Worm (Caenorhabditis elegans) whole organism, L2 larva: ENCODE data around the gene his-74.

Experiments used
- C34F6.9 ChIP-seq: fragments of 150-350 bp; optimal IDR thresholded peaks from 2 replicates; lab custom pipeline; 2014; ENCODE audit warnings: missing biosample characterization, missing genetic modification characterization
- F13H6.1 ChIP-seq: sonication (generic microtip); optimal IDR thresholded peaks from 2 replicates; lab custom pipeline; 2016; ENCODE audit warnings: missing genetic modification characterization, missing compliant biosample characterization
- R02D3.7 ChIP-seq: fragments of 150-350 bp; optimal IDR thresholded peaks from 2 replicates; lab custom pipeline; 2014; ENCODE audit warnings: missing biosample characterization, missing genetic modification characterization
- Y55F3AM.14 ChIP-seq: fragments of 200-800 bp; sonication (Bioruptor generic); optimal IDR thresholded peaks from 2 replicates; lab custom pipeline; 2018; ENCODE audit warnings: mild to moderate bottlenecking, missing genetic modification characterization, missing compliant biosample characterization
- ZK546.5 ChIP-seq: sonication (generic microtip); optimal IDR thresholded peaks from 2 replicates; lab custom pipeline; 2017; ENCODE audit warnings: missing biosample characterization, missing genetic modification characterization
- alr-1 ChIP-seq: fragments of 150-350 bp; optimal IDR thresholded peaks from 2 replicates; lab custom pipeline; 2014; ENCODE audit warnings: missing biosample characterization, missing genetic modification characterization
- aly-2 ChIP-seq: fragments of 150-350 bp; optimal IDR thresholded peaks from 2 replicates; lab custom pipeline; 2014; ENCODE audit warnings: missing biosample characterization, missing genetic modification characterization
- ama-1 ChIP-seq: fragments of 150-350 bp; optimal IDR thresholded peaks from 2 replicates; lab custom pipeline; 2018; ENCODE audit warnings: inconsistent platforms
- blmp-1 ChIP-seq: sonication (generic microtip); optimal IDR thresholded peaks from 2 replicates; lab custom pipeline; 2017; ENCODE audit warnings: missing genetic modification characterization, mild to moderate bottlenecking, missing compliant biosample characterization, antibody characterized with exemption, moderate library complexity; ENCODE audit not compliant: insufficient read depth
- ceh-16 ChIP-seq: fragments of 150-350 bp; optimal IDR thresholded peaks from 2 replicates; lab custom pipeline; 2014; ENCODE audit warnings: missing biosample characterization, missing genetic modification characterization
- ceh-82 ChIP-seq: fragments of 150-350 bp; optimal IDR thresholded peaks from 2 replicates; lab custom pipeline; 2014; ENCODE audit warnings: missing biosample characterization, missing genetic modification characterization
- crh-2 ChIP-seq: sonication (generic microtip); optimal IDR thresholded peaks from 2 replicates; lab custom pipeline; 2017; ENCODE audit warnings: missing biosample characterization, missing genetic modification characterization
- egl-27 ChIP-seq: sonication (generic microtip); optimal IDR thresholded peaks from 3 replicates; lab custom pipeline; 2017; ENCODE audit warnings: missing biosample characterization, missing genetic modification reagents, missing genetic modification characterization
- elt-1 ChIP-seq: fragments of 150-350 bp; optimal IDR thresholded peaks from 2 replicates; lab custom pipeline; 2014; ENCODE audit warnings: missing biosample characterization, missing genetic modification characterization
- elt-3 ChIP-seq: sonication (generic microtip); optimal IDR thresholded peaks from 2 replicates; lab custom pipeline; 2017; ENCODE audit warnings: missing biosample characterization, missing genetic modification characterization
- fos-1 ChIP-seq: fragments of 150-350 bp; optimal IDR thresholded peaks from 2 replicates; lab custom pipeline; 2014; ENCODE audit warnings: missing biosample characterization, missing genetic modification characterization
- gmeb-1 ChIP-seq: fragments of 150-350 bp; optimal IDR thresholded peaks from 2 replicates; lab custom pipeline; 2014; ENCODE audit warnings: missing biosample characterization, missing genetic modification characterization
- lin-11 ChIP-seq: fragments of 150-350 bp; sonication (generic microtip); optimal IDR thresholded peaks from 2 replicates; lab custom pipeline; 2014; ENCODE audit warnings: missing biosample characterization, missing genetic modification characterization, inconsistent platforms, mixed read lengths
- lin-39 ChIP-seq: fragments of 150-350 bp; optimal IDR thresholded peaks from 2 replicates; lab custom pipeline; 2014; ENCODE audit warnings: missing biosample characterization, missing genetic modification reagents, missing genetic modification characterization
- lsy-2 ChIP-seq, 2 experiments: fragments of 150-350 bp in 1 of 2; sonication (generic microtip) in 1 of 2; optimal IDR thresholded peaks; 2 replicates each; lab custom pipeline; 2014 to 2017; ENCODE audit warnings: missing biosample characterization in 2 of 2, missing genetic modification characterization in 2 of 2
- mab-5 ChIP-seq: fragments of 150-350 bp; optimal IDR thresholded peaks from 2 replicates; lab custom pipeline; 2014; ENCODE audit warnings: missing biosample characterization, missing genetic modification characterization
- mbf-1 ChIP-seq: sonication (generic microtip); optimal IDR thresholded peaks from 2 replicates; lab custom pipeline; 2017; ENCODE audit warnings: missing biosample characterization, missing genetic modification characterization
- mdl-1 ChIP-seq, 2 experiments: fragments of 150-350 bp in 1 of 2; sonication (generic microtip) in 1 of 2; optimal IDR thresholded peaks; 2 replicates each; lab custom pipeline; 2017; ENCODE audit warnings: missing biosample characterization in 2 of 2, missing genetic modification characterization in 2 of 2
- nhr-10 ChIP-seq: sonication (generic microtip); optimal IDR thresholded peaks from 2 replicates; lab custom pipeline; 2017; ENCODE audit warnings: missing biosample characterization, missing genetic modification characterization
- nhr-11 ChIP-seq: fragments of 150-350 bp; optimal IDR thresholded peaks from 2 replicates; lab custom pipeline; 2014; ENCODE audit warnings: missing biosample characterization, missing genetic modification characterization
- nhr-12 ChIP-seq: fragments of 150-350 bp; optimal IDR thresholded peaks from 2 replicates; lab custom pipeline; 2014; ENCODE audit warnings: missing biosample characterization, missing genetic modification characterization
- nhr-129 ChIP-seq: fragments of 150-350 bp; optimal IDR thresholded peaks from 2 replicates; lab custom pipeline; 2014; ENCODE audit warnings: missing biosample characterization, missing genetic modification characterization
- nhr-21 ChIP-seq: fragments of 150-350 bp; optimal IDR thresholded peaks from 2 replicates; lab custom pipeline; 2014; ENCODE audit warnings: missing biosample characterization, missing genetic modification characterization
- nhr-23 ChIP-seq: fragments of 150-350 bp; optimal IDR thresholded peaks from 2 replicates; lab custom pipeline; 2014; ENCODE audit warnings: missing biosample characterization, missing genetic modification reagents, missing genetic modification characterization
- nhr-237 ChIP-seq: fragments of 150-350 bp; optimal IDR thresholded peaks from 2 replicates; lab custom pipeline; 2014; ENCODE audit warnings: missing biosample characterization, missing genetic modification characterization
- nhr-25 ChIP-seq: fragments of 150-350 bp; sonication (generic microtip); optimal IDR thresholded peaks from 3 replicates; lab custom pipeline; 2014; ENCODE audit warnings: missing biosample characterization, missing genetic modification characterization
- nhr-6 ChIP-seq: fragments of 150-350 bp; optimal IDR thresholded peaks from 2 replicates; lab custom pipeline; 2014; ENCODE audit warnings: missing biosample characterization, missing genetic modification characterization
- nhr-77 ChIP-seq: fragments of 150-350 bp; optimal IDR thresholded peaks from 2 replicates; lab custom pipeline; 2014; ENCODE audit warnings: missing biosample characterization, missing genetic modification characterization
- peb-1 ChIP-seq: fragments of 150-350 bp; optimal IDR thresholded peaks from 2 replicates; lab custom pipeline; 2014; ENCODE audit warnings: missing biosample characterization, missing genetic modification characterization
- sem-4 ChIP-seq: fragments of 150-350 bp; optimal IDR thresholded peaks from 2 replicates; lab custom pipeline; 2014; ENCODE audit warnings: missing biosample characterization, missing genetic modification reagents, missing genetic modification characterization
- skn-1 ChIP-seq: sonication (generic microtip); optimal IDR thresholded peaks from 2 replicates; lab custom pipeline; 2017; ENCODE audit warnings: missing biosample characterization, missing genetic modification characterization
- sma-3 ChIP-seq: sonication (generic microtip); optimal IDR thresholded peaks from 2 replicates; lab custom pipeline; 2016; ENCODE audit warnings: missing genetic modification reagents, missing genetic modification characterization, missing compliant biosample characterization
- sma-9 ChIP-seq, 2 experiments: fragments of 150-350 bp in 1 of 2; sonication (generic microtip) in 1 of 2; optimal IDR thresholded peaks; 2 replicates each; lab custom pipeline; 2014 to 2016; ENCODE audit warnings: missing genetic modification characterization in 2 of 2, mild to moderate bottlenecking in 1 of 2, missing biosample characterization in 1 of 2, missing compliant biosample characterization in 1 of 2, missing genetic modification reagents in 1 of 2, moderate library complexity in 1 of 2
- snpc-4 ChIP-seq: fragments of 150-350 bp; optimal IDR thresholded peaks from 2 replicates; lab custom pipeline; 2014; ENCODE audit warnings: missing biosample characterization, missing genetic modification characterization
- unc-55 ChIP-seq: fragments of 150-350 bp; sonication (generic microtip); optimal IDR thresholded peaks from 3 replicates; lab custom pipeline; 2014; ENCODE audit warnings: missing biosample characterization, missing genetic modification reagents, missing genetic modification characterization
- unc-62 ChIP-seq: fragments of 150-350 bp; optimal IDR thresholded peaks from 2 replicates; lab custom pipeline; 2014; ENCODE audit warnings: missing biosample characterization, missing genetic modification reagents, missing genetic modification characterization
- zag-1 ChIP-seq: fragments of 150-350 bp; optimal IDR thresholded peaks from 2 replicates; lab custom pipeline; 2014; ENCODE audit warnings: missing biosample characterization, missing genetic modification characterization
- ztf-1 ChIP-seq: fragments of 200-800 bp; sonication (Bioruptor generic); conservative IDR thresholded peaks from 2 replicates; pipeline ENCODE4 v1.3.6; 2022; ENCODE audit warnings: missing genetic modification characterization, missing compliant biosample characterization
- ztf-11 ChIP-seq: sonication (generic microtip); optimal IDR thresholded peaks from 2 replicates; lab custom pipeline; 2017; ENCODE audit warnings: missing biosample characterization, missing genetic modification characterization
- ztf-4 ChIP-seq: fragments of 150-350 bp; optimal IDR thresholded peaks from 2 replicates; lab custom pipeline; 2014; ENCODE audit warnings: missing biosample characterization, missing genetic modification characterization

The his-74 gene

DNA sequence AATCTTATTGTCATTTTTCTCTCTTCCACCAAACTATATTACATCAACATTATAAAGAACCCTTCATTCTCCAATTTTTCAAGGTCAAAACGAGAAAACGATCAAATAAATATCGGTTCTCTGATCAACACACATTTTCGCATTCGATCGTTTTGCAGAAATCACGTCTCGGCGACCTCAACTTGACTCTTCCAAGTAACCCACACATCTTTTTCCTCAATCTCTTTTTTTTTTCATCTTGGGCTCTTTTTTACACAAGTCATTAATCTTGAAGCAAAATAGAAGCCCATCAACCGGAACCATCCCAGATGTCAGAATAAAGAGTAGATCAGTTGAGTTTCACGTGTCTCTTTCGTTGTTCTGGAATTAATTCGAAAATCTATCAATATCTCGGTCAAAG, 23.9 kb downstream of the his-74 start:
- TF ChIP-seq nhr-6: no peak
- TF ChIP-seq sma-3 (GFP tag; lab: Kevin White, UChicago): no peak
- no peak for TF ChIP-seq lin-11
- TF ChIP-seq crh-2 (tag; lab: Kevin White, UChicago): peak; percentile 16
- no peak for TF ChIP-seq ZK546.5
- no peak for TF ChIP-seq nhr-10 (tag; lab: Kevin White, UChicago)
- no peak for TF ChIP-seq ztf-1 (GFP tag; lab: Robert Waterston, UW)
- TF ChIP-seq ztf-4 (tag; lab: Kevin White, UChicago): no peak
- peak; percentile 71 for TF ChIP-seq nhr-25
- peak in 1 of 2 experiments; percentile 31 for TF ChIP-seq lsy-2 (tag; optimal IDR thresholded peaks at IDR 0.05; lab: Kevin White, UChicago)
- TF ChIP-seq elt-1: no peak
- TF ChIP-seq aly-2 (tag; lab: Kevin White, UChicago): no peak
- TF ChIP-seq nhr-12 (tag; lab: Kevin White, UChicago): no peak
- peak; percentile 55 for TF ChIP-seq nhr-129 (tag; lab: Kevin White, UChicago)
- no peak for TF ChIP-seq lin-39 (tag; lab: Kevin White, UChicago)
- TF ChIP-seq fos-1 (tag; lab: Kevin White, UChicago): no peak
- TF ChIP-seq unc-62: no peak
- no peak for TF ChIP-seq ama-1 (lab: Kevin White, UChicago)
- no peak for TF ChIP-seq mbf-1 (tag; lab: Kevin White, UChicago)
- TF ChIP-seq ceh-82 (tag; lab: Kevin White, UChicago): no peak
- TF ChIP-seq sem-4 (tag; lab: Kevin White, UChicago): peak; percentile 24
- TF ChIP-seq elt-3 (tag; lab: Kevin White, UChicago): no peak
- no peak for TF ChIP-seq egl-27
- no peak for TF ChIP-seq unc-55
- no peak for TF ChIP-seq peb-1 (tag; lab: Kevin White, UChicago)
- peak; percentile 3 for TF ChIP-seq C34F6.9 (tag; lab: Kevin White, UChicago)
- no peak for TF ChIP-seq nhr-237 (tag; lab: Kevin White, UChicago)
- TF ChIP-seq mab-5 (tag; lab: Kevin White, UChicago): peak; percentile 17
- no peak for TF ChIP-seq ztf-11 (tag; lab: Kevin White, UChicago)
- no peak for TF ChIP-seq nhr-11
- TF ChIP-seq sma-9 (GFP tag; optimal IDR thresholded peaks at IDR 0.05; lab: Kevin White, UChicago): peak; percentile 62
- no peak for TF ChIP-seq sma-9 (tag; optimal IDR thresholded peaks at IDR 0.05; lab: Kevin White, UChicago)
- no peak for TF ChIP-seq Y55F3AM.14 (GFP tag; lab: Kevin White, UChicago)
- no peak for TF ChIP-seq blmp-1 (tag; lab: Kevin White, UChicago)
- TF ChIP-seq nhr-23: no peak
- TF ChIP-seq skn-1: no peak
- TF ChIP-seq R02D3.7 (tag; lab: Kevin White, UChicago): no peak
- TF ChIP-seq alr-1 (tag; lab: Kevin White, UChicago): no peak
- TF ChIP-seq nhr-77 (tag; lab: Kevin White, UChicago): no peak
- TF ChIP-seq snpc-4 (tag; lab: Kevin White, UChicago): no peak
- peak; percentile 41 for TF ChIP-seq F13H6.1 (tag; lab: Kevin White, UChicago)

DNA sequence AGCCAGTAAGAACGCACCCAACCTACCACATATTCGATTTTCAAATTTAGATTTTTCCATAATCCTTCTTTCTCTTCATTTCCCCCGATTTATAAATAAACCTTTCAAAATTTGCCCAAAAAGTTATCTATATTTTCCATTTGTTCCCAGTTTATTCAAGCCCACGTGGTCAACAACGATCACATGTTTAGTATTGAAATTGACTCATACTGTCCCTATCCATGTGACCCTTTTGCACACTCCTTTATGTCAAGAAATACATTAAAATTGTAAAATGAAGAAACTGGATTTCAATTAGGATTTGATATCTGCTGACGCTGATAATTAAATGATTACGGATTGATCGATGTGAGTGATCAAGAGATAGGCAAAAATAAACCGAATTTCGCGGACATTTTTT, 24.9 kb downstream of the his-74 start:
- TF ChIP-seq nhr-21 (tag; lab: Kevin White, UChicago): peak; percentile 22
- TF ChIP-seq sma-9 (GFP tag; optimal IDR thresholded peaks at IDR 0.05; lab: Kevin White, UChicago): peak; percentile 91
- no peak for TF ChIP-seq sma-9 (tag; optimal IDR thresholded peaks at IDR 0.05; lab: Kevin White, UChicago)
- no peak for TF ChIP-seq peb-1 (tag; lab: Kevin White, UChicago)
- no peak for TF ChIP-seq mbf-1 (tag; lab: Kevin White, UChicago)
- TF ChIP-seq sem-4 (tag; lab: Kevin White, UChicago): no peak
- TF ChIP-seq egl-27: no peak
- no peak for TF ChIP-seq ZK546.5
- no peak for TF ChIP-seq unc-55
- TF ChIP-seq ceh-16 (tag; lab: Kevin White, UChicago): no peak
- no peak for TF ChIP-seq lsy-2 (tag; optimal IDR thresholded peaks at IDR 0.05; lab: Kevin White, UChicago)
- no peak for TF ChIP-seq lin-11
- TF ChIP-seq nhr-237 (tag; lab: Kevin White, UChicago): no peak
- peak; percentile 63 for TF ChIP-seq C34F6.9 (tag; lab: Kevin White, UChicago)
- TF ChIP-seq ceh-82 (tag; lab: Kevin White, UChicago): no peak
- no peak for TF ChIP-seq nhr-12 (tag; lab: Kevin White, UChicago)
- TF ChIP-seq aly-2 (tag; lab: Kevin White, UChicago): no peak
- peak; percentile 15 for TF ChIP-seq fos-1 (tag; lab: Kevin White, UChicago)
- TF ChIP-seq nhr-129 (tag; lab: Kevin White, UChicago): peak; percentile 83
- no peak for TF ChIP-seq alr-1 (tag; lab: Kevin White, UChicago)
- TF ChIP-seq ztf-11 (tag; lab: Kevin White, UChicago): no peak
- TF ChIP-seq sma-3 (GFP tag; lab: Kevin White, UChicago): peak; percentile 92
- no peak for TF ChIP-seq snpc-4 (tag; lab: Kevin White, UChicago)
- no peak for TF ChIP-seq ama-1 (lab: Kevin White, UChicago)
- no peak for TF ChIP-seq zag-1 (tag; lab: Kevin White, UChicago)
- TF ChIP-seq mdl-1 (tag; optimal IDR thresholded peaks at IDR 0.05; lab: Kevin White, UChicago): peak in 1 of 2 experiments; percentile 27
- peak; percentile 72 for TF ChIP-seq gmeb-1 (tag; lab: Kevin White, UChicago)
- peak; percentile 4 for TF ChIP-seq ztf-4 (tag; lab: Kevin White, UChicago)
- TF ChIP-seq crh-2 (tag; lab: Kevin White, UChicago): peak; percentile 42
- TF ChIP-seq nhr-10 (tag; lab: Kevin White, UChicago): no peak
- TF ChIP-seq, all 48 proteins: peak for 10
